Fruit fly (Drosophila melanogaster) whole organism, embryonic: Measurements from ENCODE around the gene Wnt6.

Source experiments
- Aef1 ChIP-seq: fragments of 200-800 bp; sonication (Bioruptor generic); IDR thresholded peaks from 3 replicates; pipeline ENCODE4 v1.3.6; 2022; ENCODE audit warnings: missing biosample characterization, missing genetic modification characterization
- Antp ChIP-seq: fragments of 200-800 bp; sonication (Bioruptor generic); optimal IDR thresholded peaks from 3 replicates; lab custom pipeline; 2016; ENCODE audit warnings: missing biosample characterization, missing genetic modification characterization
- Atf-2 ChIP-seq: fragments of 200-800 bp; sonication (Bioruptor generic); optimal IDR thresholded peaks from 2 replicates; lab custom pipeline; 2016; ENCODE audit warnings: missing biosample characterization, missing genetic modification characterization
- CG10209 ChIP-seq: fragments of 200-800 bp; sonication (Bioruptor generic); optimal IDR thresholded peaks from 3 replicates; lab custom pipeline; 2017; ENCODE audit warnings: missing biosample characterization, mild to moderate bottlenecking, missing genetic modification characterization, missing genetic modification reagents
- CG1024 ChIP-seq: fragments of 200-800 bp; sonication (Bioruptor generic); IDR thresholded peaks from 2 replicates; pipeline ENCODE4 v1.3.6; 2022; ENCODE audit warnings: missing biosample characterization, missing genetic modification characterization
- CG12659 ChIP-seq: fragments of 200-800 bp; sonication (Bioruptor generic); optimal IDR thresholded peaks from 3 replicates; lab custom pipeline; 2017; ENCODE audit warnings: mild to moderate bottlenecking, missing biosample characterization, missing genetic modification reagents, missing genetic modification characterization
- CG15514 ChIP-seq: fragments of 200-800 bp; sonication (Bioruptor generic); optimal IDR thresholded peaks from 3 replicates; lab custom pipeline; 2017; ENCODE audit warnings: missing biosample characterization, missing genetic modification characterization, mild to moderate bottlenecking, moderate library complexity, missing genetic modification reagents
- CG34422 ChIP-seq: fragments of 200-800 bp; sonication (Bioruptor generic); IDR thresholded peaks from 3 replicates; pipeline ENCODE4 v1.3.6; 2022; ENCODE audit warnings: missing biosample characterization, missing genetic modification characterization
- CG3847 ChIP-seq: fragments of 200-800 bp; sonication (Bioruptor generic); IDR thresholded peaks from 2 replicates; pipeline ENCODE4 v1.3.6; 2022; ENCODE audit warnings: missing biosample characterization, missing genetic modification characterization
- CG4328 ChIP-seq: fragments of 200-800 bp; sonication (Bioruptor generic); optimal IDR thresholded peaks from 3 replicates; lab custom pipeline; 2017; ENCODE audit warnings: missing biosample characterization, missing genetic modification reagents, missing genetic modification characterization
- CG6175 ChIP-seq: fragments of 200-800 bp; sonication (Bioruptor generic); IDR thresholded peaks from 3 replicates; pipeline ENCODE4 v1.3.6; 2022; ENCODE audit warnings: missing biosample characterization, missing genetic modification characterization
- CG6272 ChIP-seq: fragments of 200-800 bp; sonication (Bioruptor generic); IDR thresholded peaks from 2 replicates; pipeline ENCODE4 v1.3.6; 2022; ENCODE audit warnings: missing biosample characterization, missing genetic modification characterization
- CG6654 ChIP-seq: fragments of 200-800 bp; sonication (Bioruptor generic); optimal IDR thresholded peaks from 2 replicates; lab custom pipeline; 2017; ENCODE audit warnings: missing biosample characterization, mild to moderate bottlenecking, missing genetic modification characterization
- CG7963 ChIP-seq: fragments of 200-800 bp; sonication (Bioruptor generic); IDR thresholded peaks from 3 replicates; pipeline ENCODE4 v1.3.6; 2022; ENCODE audit warnings: missing biosample characterization, missing genetic modification characterization; ENCODE audit not compliant: partially characterized antibody
- CG8388 ChIP-seq: fragments of 200-800 bp; sonication (Bioruptor generic); optimal IDR thresholded peaks from 2 replicates; lab custom pipeline; 2019; ENCODE audit warnings: missing biosample characterization, mild to moderate bottlenecking, missing genetic modification characterization, moderate library complexity
- Chrac-16 ChIP-seq: fragments of 200-800 bp; sonication (Bioruptor generic); optimal IDR thresholded peaks from 3 replicates; lab custom pipeline; 2016; ENCODE audit warnings: missing biosample characterization, missing genetic modification characterization
- Dek ChIP-seq: fragments of 200-800 bp; sonication (Bioruptor generic); optimal IDR thresholded peaks from 3 replicates; lab custom pipeline; 2019; ENCODE audit warnings: missing biosample characterization, mild to moderate bottlenecking, missing genetic modification characterization, moderate library complexity
- Doc3 ChIP-seq: fragments of 200-800 bp; sonication (Bioruptor generic); IDR thresholded peaks from 3 replicates; pipeline ENCODE4 v1.3.6; 2022; ENCODE audit warnings: missing biosample characterization, missing genetic modification characterization; ENCODE audit not compliant: partially characterized antibody
- Elba2 ChIP-seq: fragments of 200-800 bp; sonication (Bioruptor generic); optimal IDR thresholded peaks from 3 replicates; lab custom pipeline; 2016; ENCODE audit warnings: missing biosample characterization, missing genetic modification characterization
- HLH3B ChIP-seq: fragments of 200-800 bp; sonication (Bioruptor generic); IDR thresholded peaks from 2 replicates; pipeline ENCODE4 v1.3.6; 2022; ENCODE audit warnings: missing biosample characterization, missing genetic modification characterization
- HLH4C ChIP-seq: fragments of 200-800 bp; sonication (Bioruptor generic); IDR thresholded peaks from 3 replicates; pipeline ENCODE4 v1.3.6; 2022; ENCODE audit warnings: missing biosample characterization, missing genetic modification characterization; ENCODE audit not compliant: partially characterized antibody
- Kr ChIP-seq: fragments of 200-800 bp; sonication (Bioruptor generic); optimal IDR thresholded peaks from 2 replicates; lab custom pipeline; 2017; ENCODE audit warnings: missing biosample characterization, mild to moderate bottlenecking, missing genetic modification characterization
- Spps ChIP-seq: fragments of 200-800 bp; sonication (Bioruptor generic); optimal IDR thresholded peaks from 2 replicates; lab custom pipeline; 2018; ENCODE audit warnings: missing biosample characterization, mild to moderate bottlenecking, missing genetic modification characterization
- Tbp ChIP-seq: fragments of >200 bp; optimal IDR thresholded peaks from 2 replicates; lab custom pipeline; 2018; ENCODE audit warnings: missing biosample characterization, missing genetic modification characterization
- Usf ChIP-seq: fragments of 200-800 bp; sonication (Bioruptor generic); optimal IDR thresholded peaks from 2 replicates; lab custom pipeline; 2017; ENCODE audit warnings: missing genotype, missing biosample characterization, missing genetic modification characterization
- ac ChIP-seq: fragments of 200-800 bp; sonication (Bioruptor generic); optimal IDR thresholded peaks from 3 replicates; lab custom pipeline; 2017; ENCODE audit warnings: missing biosample characterization, mild to moderate bottlenecking, missing genetic modification characterization
- ash1 ChIP-seq: fragments of 200-800 bp; sonication (Bioruptor generic); optimal IDR thresholded peaks from 2 replicates; lab custom pipeline; 2018; ENCODE audit warnings: missing biosample characterization, mild to moderate bottlenecking, missing genetic modification characterization
- crp ChIP-seq, 2 experiments: fragments of 200-800 bp; sonication (Bioruptor generic); optimal IDR thresholded peaks; 2 replicates in 1 of 2; 3 replicates in 1 of 2; lab custom pipeline; 2017; ENCODE audit warnings: missing biosample characterization in 2 of 2, missing genetic modification characterization in 2 of 2, mild to moderate bottlenecking in 1 of 2, moderate library complexity in 1 of 2
- fd3F ChIP-seq: fragments of 200-800 bp; sonication (Bioruptor generic); optimal IDR thresholded peaks from 2 replicates; lab custom pipeline; 2018; ENCODE audit warnings: missing biosample characterization, mild to moderate bottlenecking, missing genetic modification characterization, moderate library complexity
- fd96Cb ChIP-seq: fragments of 200-800 bp; sonication (Bioruptor generic); optimal IDR thresholded peaks from 2 replicates; lab custom pipeline; 2018; ENCODE audit warnings: missing biosample characterization, mild to moderate bottlenecking, missing genetic modification characterization, moderate library complexity
- ftz-f1 ChIP-seq: fragments of 200-800 bp; sonication (Bioruptor generic); optimal IDR thresholded peaks from 2 replicates; lab custom pipeline; 2016; ENCODE audit warnings: missing biosample characterization, missing genetic modification characterization
- gcm ChIP-seq: fragments of 200-800 bp; sonication (Bioruptor generic); optimal IDR thresholded peaks from 2 replicates; lab custom pipeline; 2019; ENCODE audit warnings: missing biosample characterization, mild to moderate bottlenecking, missing genetic modification characterization, moderate library complexity
- gro ChIP-seq: fragments of 200-800 bp; sonication (Bioruptor generic); optimal IDR thresholded peaks from 2 replicates; lab custom pipeline; 2016; ENCODE audit warnings: missing biosample characterization, missing genetic modification characterization
- gsb-n ChIP-seq: fragments of 200-800 bp; sonication (Bioruptor generic); optimal IDR thresholded peaks from 3 replicates; lab custom pipeline; 2018; ENCODE audit warnings: missing biosample characterization, mild to moderate bottlenecking, missing genetic modification characterization
- gt ChIP-seq: fragments of 200-800 bp; sonication (Bioruptor generic); IDR thresholded peaks from 2 replicates; pipeline ENCODE4 v1.3.6; 2022; ENCODE audit warnings: missing biosample characterization, missing genetic modification characterization
- h ChIP-seq: fragments of >200 bp; optimal IDR thresholded peaks from 2 replicates; lab custom pipeline; 2017
- hb ChIP-seq: fragments of 200-800 bp; sonication (Bioruptor generic); IDR thresholded peaks from 3 replicates; pipeline ENCODE4 v1.3.6; 2022; ENCODE audit warnings: missing biosample characterization, missing genetic modification characterization; ENCODE audit not compliant: partially characterized antibody
- kay ChIP-seq: fragments of 200-800 bp; sonication (Bioruptor generic); optimal IDR thresholded peaks from 2 replicates; lab custom pipeline; 2016; ENCODE audit warnings: missing biosample characterization, missing genetic modification characterization
- lab ChIP-seq: fragments of 200-800 bp; sonication (Bioruptor generic); optimal IDR thresholded peaks from 3 replicates; lab custom pipeline; 2017; ENCODE audit warnings: missing biosample characterization, missing genetic modification characterization, mild to moderate bottlenecking, moderate library complexity, missing genetic modification reagents
- luna ChIP-seq: fragments of 200-800 bp; sonication (Bioruptor generic); optimal IDR thresholded peaks from 2 replicates; lab custom pipeline; 2016; ENCODE audit warnings: missing biosample characterization, missing genetic modification characterization
- nerfin-2 ChIP-seq: fragments of 200-800 bp; sonication (Bioruptor generic); IDR thresholded peaks from 2 replicates; pipeline ENCODE4 v1.3.6; 2022; ENCODE audit warnings: missing biosample characterization, missing genetic modification characterization; ENCODE audit not compliant: partially characterized antibody
- p53 ChIP-seq: fragments of 200-800 bp; sonication (Bioruptor generic); optimal IDR thresholded peaks from 2 replicates; lab custom pipeline; 2016; ENCODE audit warnings: missing biosample characterization, missing genetic modification characterization
- phol ChIP-seq: fragments of 200-800 bp; sonication (Bioruptor generic); optimal IDR thresholded peaks from 3 replicates; lab custom pipeline; 2018; ENCODE audit warnings: missing biosample characterization, mild to moderate bottlenecking, missing genetic modification characterization, moderate library complexity
- psq ChIP-seq: fragments of 200-800 bp; sonication (Bioruptor generic); optimal IDR thresholded peaks from 2 replicates; lab custom pipeline; 2017; ENCODE audit warnings: missing biosample characterization, missing genetic modification characterization
- pzg ChIP-seq: fragments of 200-800 bp; sonication (Bioruptor generic); optimal IDR thresholded peaks from 3 replicates; lab custom pipeline; 2018; ENCODE audit warnings: missing biosample characterization, mild to moderate bottlenecking, missing genetic modification characterization, moderate library complexity
- salm ChIP-seq: fragments of 200-800 bp; sonication (Bioruptor generic); optimal IDR thresholded peaks from 2 replicates; lab custom pipeline; 2018; ENCODE audit warnings: missing biosample characterization, mild to moderate bottlenecking, missing genetic modification characterization
- slou ChIP-seq: fragments of 200-800 bp; sonication (Bioruptor generic); optimal IDR thresholded peaks from 3 replicates; lab custom pipeline; 2016; ENCODE audit warnings: missing biosample characterization, missing genetic modification characterization
- trh ChIP-seq: fragments of 200-800 bp; sonication (Bioruptor generic); optimal IDR thresholded peaks from 2 replicates; lab custom pipeline; 2016; ENCODE audit warnings: missing biosample characterization, missing genetic modification characterization
- unpg ChIP-seq: fragments of 200-800 bp; sonication (Bioruptor generic); optimal IDR thresholded peaks from 3 replicates; lab custom pipeline; 2018; ENCODE audit warnings: missing biosample characterization, mild to moderate bottlenecking, missing genetic modification characterization, moderate library complexity
- zfh2 ChIP-seq: fragments of 200-800 bp; sonication (Bioruptor generic); optimal IDR thresholded peaks from 2 replicates; lab custom pipeline; 2016; ENCODE audit warnings: missing biosample characterization, missing genetic modification characterization

Gene Wnt6

dm6 chr2L:7313233-7313858 lies 20.2 kb upstream of the Wnt6 start (continued):
- TF ChIP-seq CG10209 (GFP tag; lab: Kevin White, UChicago) (no peak), hb (GFP tag; lab: Robert Waterston, UW) (no peak), pzg (GFP tag; lab: Kevin White, UChicago) (no peak), Kr (GFP tag; lab: Kevin White, UChicago) (no peak), ac (no peak), nerfin-2 (GFP tag; lab: Robert Waterston, UW) (no peak), CG3847 (no peak), CG4328 (GFP tag; lab: Kevin White, UChicago) (no peak), CG8388 (peak; percentile 2), psq (GFP tag; lab: Kevin White, UChicago) (no peak), h (lab: Kevin White, UChicago) (no peak), CG7963 (GFP tag; lab: Robert Waterston, UW) (no peak), ash1 (GFP tag; lab: Kevin White, UChicago) (no peak), fd3F (no peak), Aef1 (GFP tag; lab: Robert Waterston, UW) (no peak), CG6175 (GFP tag; lab: Robert Waterston, UW) (no peak), gsb-n (peak; percentile 37), crp (GFP tag; optimal IDR thresholded peaks at IDR 0.05; lab: Kevin White, UChicago) (no peak), Doc3 (GFP tag; lab: Robert Waterston, UW) (no peak), gt (no peak), slou (GFP tag; lab: Kevin White, UChicago) (no peak), Dek (tag; lab: Kevin White, UChicago) (no peak), CG6654 (GFP tag; lab: Kevin White, UChicago) (no peak), p53 (GFP tag; lab: Kevin White, UChicago) (no peak), phol (tag; lab: Kevin White, UChicago) (peak; percentile 27), Tbp (GFP tag; lab: Kevin White, UChicago) (no peak), fd96Cb (peak; percentile 43), ftz-f1 (GFP tag; lab: Kevin White, UChicago) (no peak), trh (GFP tag; lab: Kevin White, UChicago) (no peak), gcm (GFP tag; lab: Kevin White, UChicago) (no peak), CG1024 (peak; percentile 29; the same call in 1 of the 2 replicates), lab (no peak), kay (GFP tag; lab: Kevin White, UChicago) (no peak), Elba2 (no peak), Chrac-16 (GFP tag; lab: Kevin White, UChicago) (peak; percentile 16), gro (GFP tag; lab: Kevin White, UChicago) (no peak), CG15514 (GFP tag; lab: Kevin White, UChicago) (no peak), luna (GFP tag; lab: Kevin White, UChicago) (no peak), Usf (GFP tag; lab: Kevin White, UChicago) (no peak), HLH3B (GFP tag; lab: Robert Waterston, UW) (peak; percentile 57), salm (tag; lab: Kevin White, UChicago) (no peak), zfh2 (GFP tag; lab: Kevin White, UChicago) (no peak), HLH4C (GFP tag; lab: Robert Waterston, UW) (no peak), Antp (no peak), CG34422 (GFP tag; lab: Robert Waterston, UW) (peak; percentile 60; the same call in 2 of the 3 replicates), unpg (GFP tag; lab: Kevin White, UChicago) (peak; percentile 25), CG12659 (GFP tag; lab: Kevin White, UChicago) (no peak), Spps (no peak), Atf-2 (GFP tag; lab: Kevin White, UChicago) (peak; percentile 4), CG6272 (GFP tag; lab: Robert Waterston, UW) (no peak)
